Fruit fly (Drosophila melanogaster) whole organism, embryonic: ENCODE results near the gene CG7191.

Experiments
- Asciz ChIP-seq: fragments of 200-800 bp; sonication (Bioruptor generic); optimal IDR thresholded peaks from 2 replicates; lab custom pipeline; 2017; ENCODE audit warnings: missing biosample characterization, mild to moderate bottlenecking, missing genetic modification characterization, missing genetic modification reagents
- CG10274 ChIP-seq: fragments of 200-800 bp; sonication (Bioruptor generic); optimal IDR thresholded peaks from 3 replicates; lab custom pipeline; 2017; ENCODE audit warnings: missing biosample characterization, mild to moderate bottlenecking, missing genetic modification characterization
- CG11456 ChIP-seq: fragments of 200-800 bp; sonication (Bioruptor generic); IDR thresholded peaks from 3 replicates; pipeline ENCODE4 v1.3.6; 2022; ENCODE audit warnings: missing biosample characterization, missing genetic modification characterization
- CG12391 ChIP-seq: fragments of 200-800 bp; sonication (Bioruptor generic); optimal IDR thresholded peaks from 3 replicates; lab custom pipeline; 2018; ENCODE audit warnings: missing biosample characterization, mild to moderate bottlenecking, missing genetic modification characterization, moderate library complexity
- CG12659 ChIP-seq: fragments of 200-800 bp; sonication (Bioruptor generic); optimal IDR thresholded peaks from 3 replicates; lab custom pipeline; 2017; ENCODE audit warnings: mild to moderate bottlenecking, missing biosample characterization, missing genetic modification reagents, missing genetic modification characterization
- CG12942 ChIP-seq: fragments of 200-800 bp; sonication (Bioruptor generic); optimal IDR thresholded peaks from 3 replicates; lab custom pipeline; 2016; ENCODE audit warnings: missing biosample characterization, missing genetic modification characterization
- CG13424 ChIP-seq: fragments of 200-800 bp; sonication (Bioruptor generic); optimal IDR thresholded peaks from 2 replicates; lab custom pipeline; 2019; ENCODE audit warnings: missing biosample characterization, mild to moderate bottlenecking, missing genetic modification characterization, moderate library complexity
- CG14860 ChIP-seq: fragments of 200-800 bp; sonication (Bioruptor generic); IDR thresholded peaks from 3 replicates; pipeline ENCODE4 v1.3.6; 2022; ENCODE audit warnings: missing biosample characterization, missing genetic modification characterization; ENCODE audit not compliant: partially characterized antibody
- CG15269 ChIP-seq: fragments of 200-800 bp; sonication (Bioruptor generic); optimal IDR thresholded peaks from 2 replicates; lab custom pipeline; 2018; ENCODE audit warnings: missing biosample characterization, mild to moderate bottlenecking, missing genetic modification characterization, moderate library complexity
- CG2129 ChIP-seq: fragments of 200-800 bp; sonication (Bioruptor generic); IDR thresholded peaks from 2 replicates; pipeline ENCODE4 v1.3.6; 2022; ENCODE audit warnings: missing biosample characterization, missing genetic modification characterization; ENCODE audit not compliant: partially characterized antibody
- CG2678 ChIP-seq: fragments of 200-800 bp; sonication (Bioruptor generic); optimal IDR thresholded peaks from 3 replicates; lab custom pipeline; 2019; ENCODE audit warnings: missing biosample characterization, mild to moderate bottlenecking, missing genetic modification characterization, moderate library complexity
- CG2875 ChIP-seq: fragments of 200-800 bp; sonication (Bioruptor generic); optimal IDR thresholded peaks from 2 replicates; lab custom pipeline; 2017; ENCODE audit warnings: missing biosample characterization, mild to moderate bottlenecking, missing genetic modification characterization, missing genetic modification reagents
- CG2889 ChIP-seq: fragments of 200-800 bp; sonication (Bioruptor generic); IDR thresholded peaks from 3 replicates; pipeline ENCODE4 v1.3.6; 2022; ENCODE audit warnings: missing biosample characterization, missing genetic modification characterization
- CG30403 ChIP-seq: fragments of 200-800 bp; sonication (Bioruptor generic); optimal IDR thresholded peaks from 3 replicates; lab custom pipeline; 2016; ENCODE audit warnings: missing biosample characterization, missing genetic modification characterization
- CG34376 ChIP-seq: fragments of 200-800 bp; sonication (Bioruptor generic); optimal IDR thresholded peaks from 2 replicates; lab custom pipeline; 2018; ENCODE audit warnings: missing biosample characterization, mild to moderate bottlenecking, missing genetic modification characterization
- CG34422 ChIP-seq: fragments of 200-800 bp; sonication (Bioruptor generic); IDR thresholded peaks from 3 replicates; pipeline ENCODE4 v1.3.6; 2022; ENCODE audit warnings: missing biosample characterization, missing genetic modification characterization
- CG6689 ChIP-seq: fragments of 200-800 bp; sonication (Bioruptor generic); IDR thresholded peaks from 2 replicates; pipeline ENCODE4 v1.3.6; 2022; ENCODE audit warnings: missing biosample characterization, missing genetic modification characterization
- CG6765 ChIP-seq: fragments of 200-800 bp; sonication (Bioruptor generic); optimal IDR thresholded peaks from 3 replicates; lab custom pipeline; 2017; ENCODE audit warnings: missing biosample characterization, mild to moderate bottlenecking, missing genetic modification characterization
- CG7372 ChIP-seq: fragments of 200-800 bp; sonication (Bioruptor generic); IDR thresholded peaks from 2 replicates; pipeline ENCODE4 v1.3.6; 2022; ENCODE audit warnings: missing biosample characterization, missing genetic modification characterization
- CG8089 ChIP-seq: fragments of 200-800 bp; sonication (Bioruptor generic); optimal IDR thresholded peaks from 3 replicates; lab custom pipeline; 2016; ENCODE audit warnings: missing biosample characterization, missing genetic modification characterization
- CG8388 ChIP-seq: fragments of 200-800 bp; sonication (Bioruptor generic); optimal IDR thresholded peaks from 2 replicates; lab custom pipeline; 2019; ENCODE audit warnings: missing biosample characterization, mild to moderate bottlenecking, missing genetic modification characterization, moderate library complexity
- CG8924 ChIP-seq: fragments of 200-800 bp; optimal IDR thresholded peaks from 3 replicates; lab custom pipeline; 2019; ENCODE audit warnings: missing biosample characterization, mild to moderate bottlenecking, missing genetic modification characterization, moderate library complexity
- Deaf1 ChIP-seq: fragments of 200-800 bp; optimal IDR thresholded peaks from 3 replicates; lab custom pipeline; 2019; ENCODE audit warnings: missing biosample characterization, mild to moderate bottlenecking, missing genetic modification characterization, moderate library complexity
- E2f1 ChIP-seq: fragments of 200-800 bp; sonication (Bioruptor generic); IDR thresholded peaks from 2 replicates; pipeline ENCODE4 v1.3.6; 2022; ENCODE audit warnings: missing biosample characterization, missing genetic modification characterization
- Gug ChIP-seq: fragments of 200-800 bp; sonication (Bioruptor generic); IDR thresholded peaks from 4 replicates; pipeline ENCODE4 v1.3.6; 2022; ENCODE audit warnings: missing biosample characterization, missing genetic modification characterization
- HLHmδ ChIP-seq: fragments of 200-800 bp; sonication (Bioruptor generic); optimal IDR thresholded peaks from 2 replicates; lab custom pipeline; 2018; ENCODE audit warnings: missing biosample characterization, mild to moderate bottlenecking, missing genetic modification characterization, moderate library complexity
- HmgD ChIP-seq: fragments of 200-800 bp; sonication (Bioruptor generic); optimal IDR thresholded peaks from 3 replicates; lab custom pipeline; 2016; ENCODE audit warnings: missing biosample characterization, missing genetic modification characterization
- Mad ChIP-seq: fragments of 200-800 bp; sonication (Bioruptor generic); optimal IDR thresholded peaks from 2 replicates; lab custom pipeline; 2016; ENCODE audit warnings: missing biosample characterization, missing genetic modification characterization
- Mrtf ChIP-seq: fragments of 200-800 bp; sonication (Bioruptor generic); IDR thresholded peaks from 3 replicates; pipeline ENCODE4 v1.3.6; 2022; ENCODE audit warnings: missing biosample characterization, missing genetic modification characterization
- Sox102F ChIP-seq: fragments of 200-800 bp; sonication (Bioruptor generic); optimal IDR thresholded peaks from 2 replicates; lab custom pipeline; 2018; ENCODE audit warnings: missing biosample characterization, mild to moderate bottlenecking, missing genetic modification characterization, moderate library complexity
- Trl ChIP-seq, 3 experiments: fragments of >200 bp in 2 of 3; fragments of 200-800 bp in 1 of 3; sonication (Bioruptor generic) in 1 of 3; optimal IDR thresholded peaks; 2 replicates in 1 of 3; 3 replicates in 2 of 3; lab custom pipeline; 2016 to 2017; ENCODE audit warnings: missing biosample characterization in 1 of 3, missing genetic modification characterization in 1 of 3
- Usf ChIP-seq: fragments of 200-800 bp; sonication (Bioruptor generic); optimal IDR thresholded peaks from 2 replicates; lab custom pipeline; 2017; ENCODE audit warnings: missing genotype, missing biosample characterization, missing genetic modification characterization
- br ChIP-seq: fragments of >200 bp; optimal IDR thresholded peaks from 2 replicates; lab custom pipeline; 2017
- cato ChIP-seq: fragments of 200-800 bp; sonication (Bioruptor generic); optimal IDR thresholded peaks from 2 replicates; lab custom pipeline; 2016; ENCODE audit warnings: missing biosample characterization, missing genetic modification characterization, borderline replicate concordance
- crol ChIP-seq: fragments of 200-800 bp; sonication (Bioruptor generic); IDR thresholded peaks from 2 replicates; pipeline ENCODE4 v1.3.6; 2022; ENCODE audit warnings: missing biosample characterization, missing genetic modification characterization
- dm ChIP-seq: fragments of 200-800 bp; sonication (Bioruptor generic); optimal IDR thresholded peaks from 3 replicates; lab custom pipeline; 2016; ENCODE audit warnings: missing biosample characterization, missing genetic modification characterization
- fu2 ChIP-seq: fragments of 200-800 bp; sonication (Bioruptor generic); optimal IDR thresholded peaks from 2 replicates; lab custom pipeline; 2016; ENCODE audit warnings: missing biosample characterization, missing genetic modification characterization
- gcm ChIP-seq: fragments of 200-800 bp; sonication (Bioruptor generic); optimal IDR thresholded peaks from 2 replicates; lab custom pipeline; 2019; ENCODE audit warnings: missing biosample characterization, mild to moderate bottlenecking, missing genetic modification characterization, moderate library complexity
- gem ChIP-seq: fragments of 200-800 bp; sonication (Bioruptor generic); optimal IDR thresholded peaks from 2 replicates; lab custom pipeline; 2019; ENCODE audit warnings: missing biosample characterization, mild to moderate bottlenecking, missing genetic modification characterization, moderate library complexity
- grau ChIP-seq: fragments of 200-800 bp; optimal IDR thresholded peaks from 3 replicates; lab custom pipeline; 2019; ENCODE audit warnings: missing biosample characterization, mild to moderate bottlenecking, missing genetic modification characterization, moderate library complexity
- kah ChIP-seq: fragments of 200-800 bp; sonication (Bioruptor generic); optimal IDR thresholded peaks from 2 replicates; lab custom pipeline; 2018; ENCODE audit warnings: missing biosample characterization, mild to moderate bottlenecking, missing genetic modification characterization
- nerfin-1 ChIP-seq: fragments of 200-800 bp; sonication (Bioruptor generic); optimal IDR thresholded peaks from 3 replicates; lab custom pipeline; 2019; ENCODE audit warnings: missing biosample characterization, mild to moderate bottlenecking, missing genetic modification characterization, moderate library complexity
- nerfin-2 ChIP-seq: fragments of 200-800 bp; sonication (Bioruptor generic); IDR thresholded peaks from 2 replicates; pipeline ENCODE4 v1.3.6; 2022; ENCODE audit warnings: missing biosample characterization, missing genetic modification characterization; ENCODE audit not compliant: partially characterized antibody
- nmo ChIP-seq: fragments of 200-800 bp; sonication (Bioruptor generic); optimal IDR thresholded peaks from 2 replicates; lab custom pipeline; 2018; ENCODE audit warnings: missing biosample characterization, mild to moderate bottlenecking, missing genetic modification characterization, moderate library complexity
- org-1 ChIP-seq: fragments of 200-800 bp; sonication (Bioruptor generic); optimal IDR thresholded peaks from 2 replicates; lab custom pipeline; 2017; ENCODE audit warnings: missing biosample characterization, missing genetic modification characterization
- pzg ChIP-seq: fragments of 200-800 bp; sonication (Bioruptor generic); optimal IDR thresholded peaks from 3 replicates; lab custom pipeline; 2018; ENCODE audit warnings: missing biosample characterization, mild to moderate bottlenecking, missing genetic modification characterization, moderate library complexity
- rib ChIP-seq: fragments of 200-800 bp; sonication (Bioruptor generic); IDR thresholded peaks from 2 replicates; pipeline ENCODE4 v1.3.6; 2022; ENCODE audit warnings: missing biosample characterization, missing genetic modification characterization
- slp2 ChIP-seq: fragments of 200-800 bp; sonication (Bioruptor generic); optimal IDR thresholded peaks from 2 replicates; lab custom pipeline; 2016; ENCODE audit warnings: missing biosample characterization, missing genetic modification characterization
- tup ChIP-seq: fragments of 200-800 bp; sonication (Bioruptor generic); optimal IDR thresholded peaks from 2 replicates; lab custom pipeline; 2016; ENCODE audit warnings: missing biosample characterization, mild to moderate bottlenecking, missing genetic modification characterization, moderate library complexity

Gene CG7191

DNA sequence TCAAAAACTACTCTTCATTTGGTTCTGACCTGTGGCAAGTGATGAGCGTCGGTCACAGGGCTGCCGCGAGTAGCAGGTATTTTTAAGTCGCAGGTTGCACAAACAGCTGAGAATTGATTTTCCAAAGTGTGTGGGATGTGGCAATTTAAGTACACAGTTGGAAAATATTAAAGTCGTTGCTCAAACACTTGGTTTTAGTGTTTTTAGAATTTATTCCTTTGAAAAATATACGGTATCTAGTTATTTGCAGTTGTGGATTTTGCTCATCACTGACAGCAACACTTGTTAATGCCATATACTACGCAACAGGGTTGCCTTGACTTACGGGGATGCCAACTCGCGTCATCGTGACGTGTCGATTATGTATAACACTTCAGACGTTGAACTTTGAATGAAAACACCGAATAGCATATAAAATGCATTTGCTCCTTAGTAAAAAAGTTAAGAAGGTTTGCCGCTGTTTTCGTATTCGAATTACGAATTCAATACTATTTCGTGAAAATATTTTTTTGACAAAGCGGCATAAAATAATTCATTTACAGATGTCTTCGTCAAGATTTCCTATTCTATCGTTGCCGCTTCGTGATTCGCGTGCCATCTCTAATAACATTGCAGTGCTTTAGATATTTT, 32.5 kb downstream of the CG7191 start, which contains the start of the genes Herp and r2d2 (continued):
- TF ChIP-seq Usf (peak; percentile 80), Deaf1 (peak; percentile 66), Sox102F (GFP tag; lab: Kevin White, UChicago) (no peak), br (lab: Kevin White, UChicago) (no peak), CG2129 (GFP tag; lab: Robert Waterston, UW) (peak; percentile 45), CG15269 (peak; percentile 90), CG10274 (GFP tag; lab: Kevin White, UChicago) (peak; percentile 80), CG2875 (GFP tag; lab: Kevin White, UChicago) (peak; percentile 64), HmgD (GFP tag; lab: Kevin White, UChicago) (peak; percentile 97), CG8089 (GFP tag; lab: Kevin White, UChicago) (peak; percentile 89), rib (peak; percentile 86), CG12659 (GFP tag; lab: Kevin White, UChicago) (peak; percentile 91), CG30403 (GFP tag; lab: Kevin White, UChicago) (peak; percentile 96), CG2678 (peak; percentile 93), CG2889 (GFP tag; lab: Robert Waterston, UW) (peak; percentile 58; the same call in 2 of the 3 replicates), HLHmδ (GFP tag; lab: Kevin White, UChicago) (no peak), CG34376 (GFP tag; lab: Kevin White, UChicago) (peak; percentile 96), pzg (GFP tag; lab: Kevin White, UChicago) (peak; percentile 68), CG6689 (peak; percentile 86), CG13424 (tag; lab: Kevin White, UChicago) (peak; percentile 94), Gug (GFP tag; lab: Robert Waterston, UW) (peak; percentile 88), Mad (GFP tag; lab: Kevin White, UChicago) (peak; percentile 86), Asciz (peak; percentile 62), CG8388 (GFP tag; lab: Kevin White, UChicago) (peak; percentile 73), CG14860 (GFP tag; lab: Robert Waterston, UW) (peak; percentile 58; the same call in 1 of the 3 replicates), nerfin-2 (GFP tag; lab: Robert Waterston, UW) (no peak), CG6765 (GFP tag; lab: Kevin White, UChicago) (peak; percentile 75), CG11456 (GFP tag; lab: Robert Waterston, UW) (peak; percentile 88), CG34422 (GFP tag; lab: Robert Waterston, UW) (peak; percentile 92), CG7372 (peak; percentile 92), nerfin-1 (peak; percentile 87), CG8924 (tag; lab: Kevin White, UChicago) (peak; percentile 88), E2f1 (peak; percentile 68), gem (peak; percentile 93), Trl (optimal IDR thresholded peaks at IDR 0.05; lab: Kevin White, UChicago) (no peak), Trl (GFP tag; optimal IDR thresholded peaks at IDR 0.05; lab: Kevin White, UChicago) (peak; percentile 96), slp2 (GFP tag; lab: Kevin White, UChicago) (peak; percentile 94), CG12942 (GFP tag; lab: Kevin White, UChicago) (peak; percentile 91), crol (peak; percentile 53; the same call in 1 of the 2 replicates), kah (GFP tag; lab: Kevin White, UChicago) (peak; percentile 95), org-1 (GFP tag; lab: Kevin White, UChicago) (peak; percentile 84), gcm (GFP tag; lab: Kevin White, UChicago) (peak; percentile 71), cato (GFP tag; lab: Kevin White, UChicago) (peak; percentile 66), fu2 (GFP tag; lab: Kevin White, UChicago) (peak; percentile 93), nmo (GFP tag; lab: Kevin White, UChicago) (peak; percentile 93), tup (GFP tag; lab: Kevin White, UChicago) (peak; percentile 59), dm (GFP tag; lab: Kevin White, UChicago) (peak; percentile 93), Mrtf (GFP tag; lab: Robert Waterston, UW) (peak; percentile 83; the same call in 2 of the 3 replicates), CG12391 (peak; percentile 90), grau (tag; lab: Kevin White, UChicago) (peak; percentile 91)
